Fruit fly (Drosophila melanogaster): ENCODE measurements around the gene ND-B8.

- TF ChIP-seq psq (optimal IDR thresholded peaks at IDR 0.05) (no peak), CG8478 (optimal IDR thresholded peaks at IDR 0.05) (no peak), Dll (optimal IDR thresholded peaks at IDR 0.05) (no peak)
These were observed 10.5 kb downstream of the ND-B8 start, which contains the start of gene FIG4 for dm6 chr2L:4464946-4465345.
